Worm (Caenorhabditis elegans): ENCODE results near the gene K02D3.1.

K02D3.1 gene

DNA sequence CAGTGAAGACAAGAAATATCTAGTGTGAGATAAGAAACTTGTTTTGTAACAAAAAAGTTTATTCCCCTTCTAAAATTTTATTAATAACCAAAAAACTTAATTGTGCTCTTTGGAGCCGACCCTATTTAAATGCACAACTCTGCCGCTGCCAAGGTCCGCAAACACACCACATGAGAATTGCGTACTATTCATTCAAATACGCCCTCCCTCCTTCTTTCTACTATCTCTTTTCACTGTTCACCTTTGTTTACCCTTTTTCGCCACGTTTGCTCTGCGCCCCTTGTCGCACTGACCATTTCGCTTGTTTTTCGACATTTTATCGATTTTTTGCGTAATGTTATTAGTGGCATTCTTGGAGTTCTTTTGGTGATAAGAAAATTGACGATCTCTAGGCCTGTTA lies 37.1 kb upstream of the K02D3.1 start (continued):
- TF ChIP-seq gei-8 (GFP tag; optimal IDR thresholded peaks at IDR 0.05): no peak
- TF ChIP-seq lim-7 (GFP tag; IDR thresholded peaks at IDR 0.05): no peak
- TF ChIP-seq lsy-2 (tag; optimal IDR thresholded peaks at IDR 0.05): peak in 1 of 2 experiments; percentile 44
- TF ChIP-seq Y48G9A.11 (GFP tag; IDR thresholded peaks at IDR 0.05): no peak
- peak; percentile 75 for TF ChIP-seq dve-1 (tag; optimal IDR thresholded peaks at IDR 0.05; ENCODE audit: insufficient read depth)
- TF ChIP-seq ceh-82 (tag; optimal IDR thresholded peaks at IDR 0.05): no peak
- TF ChIP-seq mes-2 (tag; optimal IDR thresholded peaks at IDR 0.05; ENCODE audit: poor library complexity, severe bottlenecking): peak; percentile 63
- peak; percentile 62 for TF ChIP-seq mep-1 (tag; optimal IDR thresholded peaks at IDR 0.05)
- no peak for TF ChIP-seq daf-8 (GFP tag; IDR thresholded peaks at IDR 0.05)
- no peak for TF ChIP-seq fkh-10 (GFP tag; optimal IDR thresholded peaks at IDR 0.05)

DNA sequence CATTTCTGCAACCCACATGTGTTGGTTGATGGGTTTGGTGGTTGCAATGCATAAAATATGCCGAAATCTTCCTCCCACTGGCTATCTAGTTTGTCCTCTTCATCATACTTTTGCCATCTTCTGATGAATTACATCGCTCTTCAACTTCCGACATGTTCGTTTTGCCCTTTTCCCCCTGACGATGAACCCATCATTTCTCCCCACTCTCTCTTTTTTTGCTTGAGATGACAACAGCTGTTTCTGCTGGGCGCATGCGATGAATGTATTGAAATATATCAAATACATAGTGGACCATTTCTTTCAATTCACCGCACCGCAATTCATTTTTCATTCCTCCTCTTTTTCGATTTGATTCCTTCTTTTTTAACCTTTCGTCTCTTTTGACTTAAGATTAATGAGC lies 35.7 kb upstream of the K02D3.1 start:
- TF ChIP-seq tra-1 (GFP tag; IDR thresholded peaks at IDR 0.05) (0 out of 2 replicates have a peak, but pooled peaks have one; percentile 32), lsy-2 (tag; optimal IDR thresholded peaks at IDR 0.05) (peak in 1 of 2 experiments; percentile 2), unc-62 (GFP tag; optimal IDR thresholded peaks at IDR 0.05 in 1 of 2) (no peak), unc-62 (tag; optimal IDR thresholded peaks at IDR 0.05) (no peak)

DNA sequence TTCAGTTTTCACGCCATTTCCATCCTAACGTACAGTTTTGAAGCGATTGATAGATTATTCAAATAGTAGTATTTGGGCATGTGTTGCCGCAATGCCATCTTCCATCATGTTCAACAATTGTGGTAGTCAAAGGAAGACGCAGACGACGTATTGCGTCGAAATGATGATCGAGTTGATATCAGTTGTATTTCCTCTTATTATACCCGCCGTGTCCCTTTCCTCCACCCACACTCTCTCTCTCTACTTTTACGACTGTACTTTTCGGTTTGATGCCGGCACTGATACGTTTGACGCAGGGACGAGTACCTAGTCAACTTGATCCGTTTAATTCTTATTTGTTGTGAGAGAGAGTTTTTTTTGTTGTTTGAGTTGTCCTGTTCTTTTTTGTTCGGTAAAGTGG lies 34.1 kb upstream of the K02D3.1 start:
- TF ChIP-seq aha-1 (tag) (peak; percentile 85), mxl-3 (GFP tag; optimal IDR thresholded peaks at IDR 0.05) (peak; percentile 67), dve-1 (tag; optimal IDR thresholded peaks at IDR 0.05; ENCODE audit: insufficient read depth) (peak; percentile 56), ceh-44 (GFP tag; IDR thresholded peaks at IDR 0.05) (no peak), pqm-1 (tag; optimal IDR thresholded peaks at IDR 0.05) (peak; percentile 72), daf-16 (GFP tag; optimal IDR thresholded peaks at IDR 0.05) (no peak), daf-16 (tag; optimal IDR thresholded peaks at IDR 0.05) (peak; percentile 81), nhr-41 (GFP tag; IDR thresholded peaks at IDR 0.05) (no peak), lin-15B (tag; optimal IDR thresholded peaks at IDR 0.05) (no peak), Y48G9A.11 (GFP tag; IDR thresholded peaks at IDR 0.05) (no peak), ces-1 (GFP tag; optimal IDR thresholded peaks at IDR 0.05) (no peak), php-3 (GFP tag; IDR thresholded peaks at IDR 0.05) (no peak), dmd-6 (GFP tag; IDR thresholded peaks at IDR 0.05) (peak; percentile 50; the same call in 1 of the 2 replicates), nhr-77 (tag; optimal IDR thresholded peaks at IDR 0.05) (peak; percentile 14), spr-3 (GFP tag; optimal IDR thresholded peaks at IDR 0.05) (no peak), R02D3.7 (tag; optimal IDR thresholded peaks at IDR 0.05) (no peak), hlh-30 (tag; optimal IDR thresholded peaks at IDR 0.05; ENCODE audit: insufficient read depth) (peak; percentile 5), mes-2 (tag; optimal IDR thresholded peaks at IDR 0.05; ENCODE audit: poor library complexity, severe bottlenecking) (peak; percentile 39), hlh-11 (tag; optimal IDR thresholded peaks at IDR 0.05) (peak; percentile 61), nhr-28 (tag; optimal IDR thresholded peaks at IDR 0.05) (peak; percentile 76), hif-1 (tag; optimal IDR thresholded peaks at IDR 0.05) (no peak)

DNA sequence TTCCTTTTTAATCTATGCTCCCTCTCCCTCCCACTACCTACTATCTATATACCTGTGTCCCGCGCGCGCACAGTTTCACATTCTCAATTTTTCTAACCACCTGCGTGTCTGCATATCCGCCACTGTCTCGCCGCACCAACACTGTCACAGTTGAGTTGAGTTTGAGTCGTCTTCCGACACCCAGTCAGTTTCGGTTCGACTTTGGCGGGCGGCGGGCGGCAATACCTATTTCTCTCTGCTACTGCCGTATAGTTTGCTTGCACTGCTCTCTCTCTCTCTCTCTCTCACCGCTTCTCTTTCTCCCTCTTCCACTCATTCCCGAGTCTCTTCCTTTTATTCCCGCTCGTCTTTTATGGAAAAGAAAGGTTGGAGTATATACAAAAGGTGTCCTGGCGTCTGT lies 31.3 kb upstream of the K02D3.1 start:
- TF ChIP-seq hlh-30 (tag; optimal IDR thresholded peaks at IDR 0.05; ENCODE audit: insufficient read depth): peak; percentile 18
- TF ChIP-seq mxl-3 (GFP tag; optimal IDR thresholded peaks at IDR 0.05): peak; percentile 16
- TF ChIP-seq Y5F2A.4 (GFP tag; optimal IDR thresholded peaks at IDR 0.05): no peak
- peak; percentile 75 for TF ChIP-seq hlh-11 (tag; optimal IDR thresholded peaks at IDR 0.05)
- peak in 1 of 2 experiments; percentile 87 for TF ChIP-seq unc-62 (GFP tag; optimal IDR thresholded peaks at IDR 0.05 in 1 of 2)
- TF ChIP-seq unc-62 (tag; optimal IDR thresholded peaks at IDR 0.05): no peak
- peak; percentile 10 for TF ChIP-seq rbr-2 (tag; optimal IDR thresholded peaks at IDR 0.05)
- peak; percentile 21 for TF ChIP-seq mes-2 (tag; optimal IDR thresholded peaks at IDR 0.05; ENCODE audit: poor library complexity, severe bottlenecking)
- peak; percentile 17; the same call in 1 of the 2 replicates for TF ChIP-seq pha-4 (GFP tag; IDR thresholded peaks at IDR 0.05)
- TF ChIP-seq pha-4 (tag; optimal IDR thresholded peaks at IDR 0.05): no peak
- TF ChIP-seq set-16 (GFP tag; IDR thresholded peaks at IDR 0.05): peak; percentile 42
- peak; percentile 50 for TF ChIP-seq dve-1 (tag; optimal IDR thresholded peaks at IDR 0.05; ENCODE audit: insufficient read depth)
- peak; percentile 43; the same call in 1 of the 2 replicates for TF ChIP-seq dmd-6 (GFP tag; IDR thresholded peaks at IDR 0.05)
- TF ChIP-seq madf-5 (GFP tag; IDR thresholded peaks at IDR 0.05): no peak
- peak; percentile 7 for TF ChIP-seq mep-1 (tag; optimal IDR thresholded peaks at IDR 0.05)
- peak; percentile 24 for TF ChIP-seq nhr-25 (tag; optimal IDR thresholded peaks at IDR 0.05; ENCODE audit: borderline replicate concordance, insufficient read depth)
- no peak for TF ChIP-seq ZK546.5 (tag; optimal IDR thresholded peaks at IDR 0.05)
- peak; percentile 29 for TF ChIP-seq nhr-6 (tag; optimal IDR thresholded peaks at IDR 0.05)
- TF ChIP-seq nhr-28 (tag; optimal IDR thresholded peaks at IDR 0.05): peak; percentile 22
- no peak for TF ChIP-seq lin-29 (GFP tag; IDR thresholded peaks at IDR 0.05)
- TF ChIP-seq hmg-1.1 (GFP tag; IDR thresholded peaks at IDR 0.05): peak; percentile 60

All from whole organism, L4 larva.